Worm (Caenorhabditis elegans) whole organism, L2 larva: ENCODE measurements around the gene col-165.

Experiments used
- R02D3.7 ChIP-seq: fragments of 150-350 bp; optimal IDR thresholded peaks from 2 replicates; lab custom pipeline; 2014; ENCODE audit warnings: missing biosample characterization, missing genetic modification characterization
- ZK546.5 ChIP-seq: sonication (generic microtip); optimal IDR thresholded peaks from 2 replicates; lab custom pipeline; 2017; ENCODE audit warnings: missing biosample characterization, missing genetic modification characterization
- ceh-82 ChIP-seq: fragments of 150-350 bp; optimal IDR thresholded peaks from 2 replicates; lab custom pipeline; 2014; ENCODE audit warnings: missing biosample characterization, missing genetic modification characterization
- lin-13 ChIP-seq: fragments of 150-350 bp; optimal IDR thresholded peaks from 2 replicates; lab custom pipeline; 2014; ENCODE audit warnings: missing biosample characterization, missing genetic modification reagents, missing genetic modification characterization
- lsy-2 ChIP-seq, 2 experiments: fragments of 150-350 bp in 1 of 2; sonication (generic microtip) in 1 of 2; optimal IDR thresholded peaks; 2 replicates each; lab custom pipeline; 2014 to 2017; ENCODE audit warnings: missing biosample characterization in 2 of 2, missing genetic modification characterization in 2 of 2
- mdl-1 ChIP-seq, 2 experiments: fragments of 150-350 bp in 1 of 2; sonication (generic microtip) in 1 of 2; optimal IDR thresholded peaks; 2 replicates each; lab custom pipeline; 2017; ENCODE audit warnings: missing biosample characterization in 2 of 2, missing genetic modification characterization in 2 of 2
- nhr-12 ChIP-seq: fragments of 150-350 bp; optimal IDR thresholded peaks from 2 replicates; lab custom pipeline; 2014; ENCODE audit warnings: missing biosample characterization, missing genetic modification characterization
- snpc-4 ChIP-seq: fragments of 150-350 bp; optimal IDR thresholded peaks from 2 replicates; lab custom pipeline; 2014; ENCODE audit warnings: missing biosample characterization, missing genetic modification characterization
- unc-39 ChIP-seq: fragments of 150-350 bp; optimal IDR thresholded peaks from 2 replicates; lab custom pipeline; 2014; ENCODE audit warnings: missing biosample characterization, missing genetic modification characterization
- unc-62 ChIP-seq: fragments of 150-350 bp; optimal IDR thresholded peaks from 2 replicates; lab custom pipeline; 2014; ENCODE audit warnings: missing biosample characterization, missing genetic modification reagents, missing genetic modification characterization
- zag-1 ChIP-seq: fragments of 150-350 bp; optimal IDR thresholded peaks from 2 replicates; lab custom pipeline; 2014; ENCODE audit warnings: missing biosample characterization, missing genetic modification characterization

ce11 chrX:4314939-4315338 lies 38.5 kb upstream of the col-165 start:
- TF ChIP-seq snpc-4 (tag; lab: Kevin White, UChicago) = no peak
- no peak for TF ChIP-seq lin-13 (GFP tag; lab: Kevin White, UChicago)
- TF ChIP-seq zag-1 = no peak
- TF ChIP-seq lsy-2 (tag; optimal IDR thresholded peaks at IDR 0.05; lab: Kevin White, UChicago) = no peak
- TF ChIP-seq unc-39 (tag; lab: Kevin White, UChicago) = no peak
- TF ChIP-seq nhr-12 = no peak
- TF ChIP-seq ZK546.5 = no peak
- TF ChIP-seq unc-62 = no peak
- no peak for TF ChIP-seq mdl-1 (tag; optimal IDR thresholded peaks at IDR 0.05; lab: Kevin White, UChicago)
- TF ChIP-seq R02D3.7 (tag; lab: Kevin White, UChicago) = no peak
- no peak for TF ChIP-seq ceh-82
